Fruit fly (Drosophila melanogaster) whole organism, embryonic: ENCODE measurements around the gene asun.

Experiments
- Ada2b ChIP-seq: fragments of 200-800 bp; sonication (Bioruptor generic); IDR thresholded peaks from 2 replicates; pipeline ENCODE4 v1.3.6; 2022; ENCODE audit warnings: missing biosample characterization, missing genetic modification characterization
- Antp ChIP-seq: fragments of 200-800 bp; sonication (Bioruptor generic); optimal IDR thresholded peaks from 3 replicates; lab custom pipeline; 2016; ENCODE audit warnings: missing biosample characterization, missing genetic modification characterization
- Bgb ChIP-seq: fragments of 200-800 bp; sonication (Bioruptor generic); IDR thresholded peaks from 2 replicates; pipeline ENCODE4 v1.3.6; 2022; ENCODE audit warnings: missing biosample characterization, missing genetic modification characterization; ENCODE audit not compliant: partially characterized antibody
- Bteb2 ChIP-seq: fragments of 200-800 bp; sonication (Bioruptor generic); optimal IDR thresholded peaks from 2 replicates; lab custom pipeline; 2016; ENCODE audit warnings: missing biosample characterization, missing genetic modification characterization
- CG10543 ChIP-seq: fragments of 200-800 bp; sonication (Bioruptor generic); optimal IDR thresholded peaks from 3 replicates; lab custom pipeline; 2017; ENCODE audit warnings: missing biosample characterization, mild to moderate bottlenecking, missing genetic modification characterization, moderate library complexity
- CG10959 ChIP-seq: fragments of 200-800 bp; sonication (Bioruptor generic); IDR thresholded peaks from 2 replicates; pipeline ENCODE4 v1.3.6; 2022; ENCODE audit warnings: missing biosample characterization, missing genetic modification characterization
- CG14441 ChIP-seq: fragments of 200-800 bp; sonication (Bioruptor generic); IDR thresholded peaks from 2 replicates; pipeline ENCODE4 v1.3.6; 2022; ENCODE audit warnings: missing biosample characterization, missing genetic modification characterization
- CG15479 ChIP-seq: fragments of 200-800 bp; sonication (Bioruptor generic); optimal IDR thresholded peaks from 3 replicates; lab custom pipeline; 2019; ENCODE audit warnings: missing biosample characterization, mild to moderate bottlenecking, missing genetic modification characterization, moderate library complexity
- CG1792 ChIP-seq: fragments of 200-800 bp; sonication (Bioruptor generic); optimal IDR thresholded peaks from 2 replicates; lab custom pipeline; 2016; ENCODE audit warnings: missing biosample characterization, missing genetic modification characterization
- CG18262 ChIP-seq: fragments of 200-800 bp; optimal IDR thresholded peaks from 3 replicates; lab custom pipeline; 2019; ENCODE audit warnings: missing biosample characterization, mild to moderate bottlenecking, missing genetic modification characterization, moderate library complexity
- CG1832 ChIP-seq: fragments of 200-800 bp; sonication (Bioruptor generic); optimal IDR thresholded peaks from 2 replicates; lab custom pipeline; 2017; ENCODE audit warnings: missing biosample characterization, mild to moderate bottlenecking, missing genetic modification characterization, inconsistent platforms
- CG2678 ChIP-seq: fragments of 200-800 bp; sonication (Bioruptor generic); optimal IDR thresholded peaks from 3 replicates; lab custom pipeline; 2019; ENCODE audit warnings: missing biosample characterization, mild to moderate bottlenecking, missing genetic modification characterization, moderate library complexity
- CG2712 ChIP-seq: fragments of 200-800 bp; optimal IDR thresholded peaks from 3 replicates; lab custom pipeline; 2019; ENCODE audit warnings: missing biosample characterization, mild to moderate bottlenecking, missing genetic modification characterization, moderate library complexity
- CG30020 ChIP-seq: fragments of 200-800 bp; optimal IDR thresholded peaks from 2 replicates; lab custom pipeline; 2019; ENCODE audit warnings: missing biosample characterization, mild to moderate bottlenecking, missing genetic modification characterization, moderate library complexity
- CG4707 ChIP-seq: fragments of 200-800 bp; sonication (Bioruptor generic); optimal IDR thresholded peaks from 2 replicates; lab custom pipeline; 2018; ENCODE audit warnings: missing biosample characterization, mild to moderate bottlenecking, missing genetic modification characterization, moderate library complexity
- CG7745 ChIP-seq: fragments of 200-800 bp; sonication (Bioruptor generic); optimal IDR thresholded peaks from 2 replicates; lab custom pipeline; 2018; ENCODE audit warnings: missing biosample characterization, mild to moderate bottlenecking, missing genetic modification characterization, moderate library complexity
- CG7963 ChIP-seq: fragments of 200-800 bp; sonication (Bioruptor generic); IDR thresholded peaks from 3 replicates; pipeline ENCODE4 v1.3.6; 2022; ENCODE audit warnings: missing biosample characterization, missing genetic modification characterization; ENCODE audit not compliant: partially characterized antibody
- CG8944 ChIP-seq: fragments of 200-800 bp; sonication (Bioruptor generic); optimal IDR thresholded peaks from 3 replicates; lab custom pipeline; 2016; ENCODE audit warnings: missing biosample characterization, missing genetic modification characterization
- CG9817 ChIP-seq: fragments of 200-800 bp; sonication (Bioruptor generic); optimal IDR thresholded peaks from 2 replicates; lab custom pipeline; 2018; ENCODE audit warnings: missing biosample characterization, mild to moderate bottlenecking, missing genetic modification characterization, moderate library complexity
- Camta ChIP-seq: fragments of 200-800 bp; sonication (Bioruptor generic); optimal IDR thresholded peaks from 2 replicates; lab custom pipeline; 2016; ENCODE audit warnings: missing biosample characterization, missing genetic modification characterization
- CoRest ChIP-seq: fragments of 200-800 bp; sonication (Bioruptor generic); optimal IDR thresholded peaks from 3 replicates; lab custom pipeline; 2018; ENCODE audit warnings: missing biosample characterization, mild to moderate bottlenecking, missing genetic modification characterization, moderate library complexity
- Dek ChIP-seq: fragments of 200-800 bp; sonication (Bioruptor generic); optimal IDR thresholded peaks from 3 replicates; lab custom pipeline; 2019; ENCODE audit warnings: missing biosample characterization, mild to moderate bottlenecking, missing genetic modification characterization, moderate library complexity
- Ets97D ChIP-seq: fragments of 200-800 bp; sonication (Bioruptor generic); optimal IDR thresholded peaks from 3 replicates; lab custom pipeline; 2016; ENCODE audit warnings: missing biosample characterization, missing genetic modification characterization
- HLH4C ChIP-seq: fragments of 200-800 bp; sonication (Bioruptor generic); IDR thresholded peaks from 3 replicates; pipeline ENCODE4 v1.3.6; 2022; ENCODE audit warnings: missing biosample characterization, missing genetic modification characterization; ENCODE audit not compliant: partially characterized antibody
- Hsf ChIP-seq: fragments of 200-800 bp; sonication (Bioruptor generic); optimal IDR thresholded peaks from 3 replicates; lab custom pipeline; 2016; ENCODE audit warnings: missing biosample characterization, missing genetic modification characterization
- MESR4 ChIP-seq: fragments of 200-800 bp; sonication (Bioruptor generic); optimal IDR thresholded peaks from 2 replicates; lab custom pipeline; 2018; ENCODE audit warnings: missing biosample characterization, mild to moderate bottlenecking, missing genetic modification characterization, moderate library complexity
- Myb ChIP-seq: fragments of 200-800 bp; sonication (Bioruptor generic); optimal IDR thresholded peaks from 2 replicates; lab custom pipeline; 2016; ENCODE audit warnings: missing biosample characterization, missing genetic modification characterization
- Pdp1 ChIP-seq, 2 experiments: fragments of 200-800 bp; sonication (Bioruptor generic); optimal IDR thresholded peaks; 3 replicates each; lab custom pipeline; 2016; ENCODE audit warnings: missing biosample characterization in 2 of 2, missing genetic modification characterization in 2 of 2, mild to moderate bottlenecking in 1 of 2, moderate library complexity in 1 of 2
- Vsx1 ChIP-seq: fragments of 200-800 bp; sonication (Bioruptor generic); optimal IDR thresholded peaks from 2 replicates; lab custom pipeline; 2017; ENCODE audit warnings: missing biosample characterization, mild to moderate bottlenecking, missing genetic modification characterization, missing genetic modification reagents
- ash1 ChIP-seq: fragments of 200-800 bp; sonication (Bioruptor generic); optimal IDR thresholded peaks from 2 replicates; lab custom pipeline; 2018; ENCODE audit warnings: missing biosample characterization, mild to moderate bottlenecking, missing genetic modification characterization
- dimm ChIP-seq: fragments of 200-800 bp; sonication (Bioruptor generic); IDR thresholded peaks from 2 replicates; pipeline ENCODE4 v1.3.6; 2022; ENCODE audit warnings: missing biosample characterization, missing genetic modification characterization
- disco-r ChIP-seq: fragments of 200-800 bp; sonication (Bioruptor generic); optimal IDR thresholded peaks from 2 replicates; lab custom pipeline; 2016; ENCODE audit warnings: missing biosample characterization, missing genetic modification characterization
- ewg ChIP-seq: fragments of 200-800 bp; sonication (Bioruptor generic); optimal IDR thresholded peaks from 3 replicates; lab custom pipeline; 2017; ENCODE audit warnings: mild to moderate bottlenecking, missing biosample characterization, missing genetic modification reagents, missing genetic modification characterization
- gcm2 ChIP-seq: fragments of 200-800 bp; sonication (Bioruptor generic); optimal IDR thresholded peaks from 2 replicates; lab custom pipeline; 2016; ENCODE audit warnings: missing biosample characterization, missing genetic modification characterization
- hth ChIP-seq: fragments of >200 bp; optimal IDR thresholded peaks from 2 replicates; lab custom pipeline; 2017; ENCODE audit warnings: inconsistent platforms
- kah ChIP-seq: fragments of 200-800 bp; sonication (Bioruptor generic); optimal IDR thresholded peaks from 2 replicates; lab custom pipeline; 2018; ENCODE audit warnings: missing biosample characterization, mild to moderate bottlenecking, missing genetic modification characterization
- kay ChIP-seq: fragments of 200-800 bp; sonication (Bioruptor generic); optimal IDR thresholded peaks from 2 replicates; lab custom pipeline; 2016; ENCODE audit warnings: missing biosample characterization, missing genetic modification characterization
- odd ChIP-seq: fragments of 200-800 bp; sonication (Bioruptor generic); optimal IDR thresholded peaks from 2 replicates; lab custom pipeline; 2017; ENCODE audit warnings: missing biosample characterization, mild to moderate bottlenecking, missing genetic modification characterization
- peb ChIP-seq: fragments of 200-800 bp; sonication (Bioruptor generic); IDR thresholded peaks from 2 replicates; pipeline ENCODE4 v1.3.6; 2022; ENCODE audit warnings: missing biosample characterization, missing genetic modification characterization
- phol ChIP-seq: fragments of 200-800 bp; sonication (Bioruptor generic); optimal IDR thresholded peaks from 3 replicates; lab custom pipeline; 2018; ENCODE audit warnings: missing biosample characterization, mild to moderate bottlenecking, missing genetic modification characterization, moderate library complexity
- pros ChIP-seq: fragments of 200-800 bp; sonication (Bioruptor generic); optimal IDR thresholded peaks from 3 replicates; lab custom pipeline; 2019; ENCODE audit warnings: missing biosample characterization, mild to moderate bottlenecking, missing genetic modification characterization, moderate library complexity
- pzg ChIP-seq: fragments of 200-800 bp; sonication (Bioruptor generic); optimal IDR thresholded peaks from 3 replicates; lab custom pipeline; 2018; ENCODE audit warnings: missing biosample characterization, mild to moderate bottlenecking, missing genetic modification characterization, moderate library complexity
- sd ChIP-seq: fragments of 200-800 bp; sonication (Bioruptor generic); optimal IDR thresholded peaks from 3 replicates; lab custom pipeline; 2018; ENCODE audit warnings: missing biosample characterization, mild to moderate bottlenecking, missing genetic modification characterization, moderate library complexity
- slou ChIP-seq: fragments of 200-800 bp; sonication (Bioruptor generic); optimal IDR thresholded peaks from 3 replicates; lab custom pipeline; 2016; ENCODE audit warnings: missing biosample characterization, missing genetic modification characterization
- sr ChIP-seq: fragments of 200-800 bp; sonication (Bioruptor generic); IDR thresholded peaks from 3 replicates; pipeline ENCODE4 v1.3.6; 2022; ENCODE audit warnings: missing biosample characterization, missing genetic modification characterization
- stc ChIP-seq: fragments of 200-800 bp; sonication (Bioruptor generic); IDR thresholded peaks from 2 replicates; pipeline ENCODE4 v1.3.6; 2022; ENCODE audit warnings: missing biosample characterization, missing genetic modification characterization
- sug ChIP-seq: fragments of 200-800 bp; optimal IDR thresholded peaks from 2 replicates; lab custom pipeline; 2019; ENCODE audit warnings: missing biosample characterization, mild to moderate bottlenecking, missing genetic modification characterization, moderate library complexity
- tgo ChIP-seq: fragments of 200-800 bp; sonication (Bioruptor generic); IDR thresholded peaks from 3 replicates; pipeline ENCODE4 v1.3.6; 2022; ENCODE audit warnings: missing biosample characterization, missing genetic modification characterization
- twi ChIP-seq: fragments of 200-800 bp; optimal IDR thresholded peaks from 2 replicates; lab custom pipeline; 2019; ENCODE audit warnings: missing biosample characterization, mild to moderate bottlenecking, missing genetic modification characterization, moderate library complexity
- tx ChIP-seq: fragments of 200-800 bp; sonication (Bioruptor generic); optimal IDR thresholded peaks from 2 replicates; lab custom pipeline; 2016; ENCODE audit warnings: missing biosample characterization, missing genetic modification characterization
- unpg ChIP-seq: fragments of 200-800 bp; sonication (Bioruptor generic); optimal IDR thresholded peaks from 3 replicates; lab custom pipeline; 2018; ENCODE audit warnings: missing biosample characterization, mild to moderate bottlenecking, missing genetic modification characterization, moderate library complexity

asun gene

dm6 chr3R:16230080-16230670, 33.9 kb upstream of the asun start (continued):
- TF ChIP-seq CG4707 (GFP tag; lab: Kevin White, UChicago) (no peak), CG14441 (no peak), twi (tag; lab: Kevin White, UChicago) (no peak), MESR4 (GFP tag; lab: Kevin White, UChicago) (no peak), tx (GFP tag; lab: Kevin White, UChicago) (no peak), Bteb2 (GFP tag; lab: Kevin White, UChicago) (no peak), kay (GFP tag; lab: Kevin White, UChicago) (peak; percentile 56), ewg (no peak), stc (GFP tag; lab: Robert Waterston, UW) (no peak), Ada2b (GFP tag; lab: Robert Waterston, UW) (no peak), CG18262 (tag; lab: Kevin White, UChicago) (no peak), sr (GFP tag; lab: Robert Waterston, UW) (no peak), phol (tag; lab: Kevin White, UChicago) (no peak), CG8944 (GFP tag; lab: Kevin White, UChicago) (no peak), sug (tag; lab: Kevin White, UChicago) (peak; percentile 94), Dek (tag; lab: Kevin White, UChicago) (no peak), Myb (no peak), odd (GFP tag; lab: Kevin White, UChicago) (no peak), dimm (GFP tag; lab: Robert Waterston, UW) (no peak), CG9817 (no peak), Ets97D (GFP tag; lab: Kevin White, UChicago) (no peak), kah (GFP tag; lab: Kevin White, UChicago) (no peak), Hsf (GFP tag; lab: Kevin White, UChicago) (no peak), CG10959 (GFP tag; lab: Robert Waterston, UW) (no peak), CG10543 (GFP tag; lab: Kevin White, UChicago) (peak; percentile 76), tgo (GFP tag; lab: Robert Waterston, UW) (no peak), Camta (GFP tag; lab: Kevin White, UChicago) (no peak), HLH4C (no peak), unpg (GFP tag; lab: Kevin White, UChicago) (no peak), CG15479 (no peak), CG1792 (no peak), gcm2 (GFP tag; lab: Kevin White, UChicago) (no peak), peb (GFP tag; lab: Robert Waterston, UW) (no peak), CG7745 (tag; lab: Kevin White, UChicago) (no peak), disco-r (GFP tag; lab: Kevin White, UChicago) (no peak), Pdp1 (GFP tag; optimal IDR thresholded peaks at IDR 0.05; lab: Kevin White, UChicago) (peak in 1 of 2 experiments; percentile 95), pros (GFP tag; lab: Kevin White, UChicago) (no peak), ash1 (GFP tag; lab: Kevin White, UChicago) (no peak), pzg (GFP tag; lab: Kevin White, UChicago) (no peak), sd (tag; lab: Kevin White, UChicago) (peak; percentile 97), CoRest (tag; lab: Kevin White, UChicago) (no peak), CG2712 (no peak), CG1832 (no peak), Bgb (no peak), CG2678 (peak; percentile 31), Vsx1 (GFP tag; lab: Kevin White, UChicago) (peak; percentile 73), slou (GFP tag; lab: Kevin White, UChicago) (no peak), CG7963 (GFP tag; lab: Robert Waterston, UW) (no peak), Antp (no peak), CG30020 (no peak), hth (no peak)
